Worm (Caenorhabditis elegans): Measurements from ENCODE around the gene F59F3.6.

The F59F3.6 gene

DNA sequence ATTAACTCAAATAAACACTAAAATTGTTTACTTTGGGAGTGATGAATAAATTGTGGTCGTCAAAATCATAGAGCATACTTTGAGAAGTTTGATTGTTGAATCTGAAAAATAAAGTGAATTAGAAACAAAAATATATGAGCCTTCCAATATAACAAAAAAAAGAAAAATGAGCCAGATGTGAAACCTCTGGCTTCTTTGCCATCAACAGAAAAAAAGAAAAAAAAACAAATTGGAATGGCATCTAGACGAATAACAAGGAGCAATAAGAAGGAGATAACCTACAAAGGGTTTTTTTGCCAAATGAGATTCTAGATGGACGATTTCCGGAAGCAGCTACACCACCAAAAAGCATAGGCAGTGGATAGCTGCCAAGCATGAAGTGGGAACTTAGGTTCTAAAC lies 11.5 kb upstream of the F59F3.6 start, which contains the start of gene F58A3.4:
Gene F58A3.4 (minus strand): TSS at position 101 of the 400 bp plus-strand sequence.
- TF ChIP-seq nhr-19 (GFP tag; conservative IDR thresholded peaks at IDR 0.05) (no peak), rnt-1 (tag; optimal IDR thresholded peaks at IDR 0.05) (no peak), nhr-90 (tag; optimal IDR thresholded peaks at IDR 0.05; ENCODE audit: poor library complexity) (no peak), unc-62 (GFP tag; optimal IDR thresholded peaks at IDR 0.05) (no peak), tlp-1 (tag; optimal IDR thresholded peaks at IDR 0.05) (no peak), skn-1 (tag; optimal IDR thresholded peaks at IDR 0.05) (no peak), nhr-11 (tag; optimal IDR thresholded peaks at IDR 0.05) (no peak), tbx-2 (tag; optimal IDR thresholded peaks at IDR 0.05) (no peak), efl-3 (GFP tag; optimal IDR thresholded peaks at IDR 0.05) (no peak), sup-37 (GFP tag; optimal IDR thresholded peaks at IDR 0.05) (no peak), elt-3 (tag; optimal IDR thresholded peaks at IDR 0.05) (no peak), jun-1 (tag; optimal IDR thresholded peaks at IDR 0.05) (no peak), mdl-1 (tag; optimal IDR thresholded peaks at IDR 0.05) (no peak), fkh-10 (GFP tag; optimal IDR thresholded peaks at IDR 0.05) (no peak), sox-4 (tag; optimal IDR thresholded peaks at IDR 0.05) (no peak), elt-2 (tag; optimal IDR thresholded peaks at IDR 0.05) (no peak), ces-1 (GFP tag; optimal IDR thresholded peaks at IDR 0.05) (no peak), hlh-17 (GFP tag; optimal IDR thresholded peaks at IDR 0.05; ENCODE audit: borderline replicate concordance) (no peak), mab-9 (GFP tag; IDR thresholded peaks at IDR 0.05) (no peak), mef-2 (tag; optimal IDR thresholded peaks at IDR 0.05) (no peak)

DNA sequence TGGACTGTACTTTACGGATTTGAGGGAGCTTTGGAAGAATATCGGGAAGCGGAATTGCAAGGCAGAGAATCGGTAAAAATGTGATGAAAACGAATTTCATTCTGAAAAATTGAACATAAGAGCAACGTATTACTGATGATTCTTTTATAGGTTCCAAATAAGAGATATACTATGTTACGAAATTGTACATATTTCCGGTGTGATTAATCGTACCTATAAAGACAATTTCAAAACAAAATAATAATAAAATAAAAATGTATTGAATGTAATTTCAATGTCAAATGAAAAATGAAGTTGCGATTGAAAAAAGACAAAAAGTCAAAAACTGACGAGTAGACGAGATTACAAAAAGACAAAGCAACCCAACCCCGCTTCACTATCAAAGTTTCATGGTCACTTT lies 9.9 kb upstream of the F59F3.6 start, which contains the start of gene ttr-31:
Gene ttr-31 (minus strand): TSS at position 101 of the 400 bp plus-strand sequence.
- TF ChIP-seq C34B4.2 (tag; optimal IDR thresholded peaks at IDR 0.05) (no peak), ceh-88 (GFP tag; IDR thresholded peaks at IDR 0.05) (no peak), ceh-82 (tag; optimal IDR thresholded peaks at IDR 0.05) (no peak), unc-86 (tag; optimal IDR thresholded peaks at IDR 0.05) (no peak), ceh-90 (tag; optimal IDR thresholded peaks at IDR 0.05) (no peak), alr-1 (tag; optimal IDR thresholded peaks at IDR 0.05; ENCODE audit: borderline replicate concordance) (no peak), nhr-84 (tag; optimal IDR thresholded peaks at IDR 0.05) (no peak), nhr-85 (tag) (peak; percentile 66), rnt-1 (tag; optimal IDR thresholded peaks at IDR 0.05) (no peak), lin-13 (GFP tag; optimal IDR thresholded peaks at IDR 0.05) (no peak), lin-14 (GFP tag; optimal IDR thresholded peaks at IDR 0.05) (peak; percentile 21), lin-35 (GFP tag; optimal IDR thresholded peaks at IDR 0.05) (no peak), mab-9 (GFP tag; IDR thresholded peaks at IDR 0.05) (no peak), efl-1 (optimal IDR thresholded peaks at IDR 0.05) (no peak), efl-1 (GFP tag; optimal IDR thresholded peaks at IDR 0.05 in 1 of 2) (no peak), ces-1 (GFP tag; optimal IDR thresholded peaks at IDR 0.05) (no peak), unc-98 (GFP tag; IDR thresholded peaks at IDR 0.05) (no peak), elt-3 (tag; optimal IDR thresholded peaks at IDR 0.05) (peak in 1 of 6 experiments; percentile 7)

DNA sequence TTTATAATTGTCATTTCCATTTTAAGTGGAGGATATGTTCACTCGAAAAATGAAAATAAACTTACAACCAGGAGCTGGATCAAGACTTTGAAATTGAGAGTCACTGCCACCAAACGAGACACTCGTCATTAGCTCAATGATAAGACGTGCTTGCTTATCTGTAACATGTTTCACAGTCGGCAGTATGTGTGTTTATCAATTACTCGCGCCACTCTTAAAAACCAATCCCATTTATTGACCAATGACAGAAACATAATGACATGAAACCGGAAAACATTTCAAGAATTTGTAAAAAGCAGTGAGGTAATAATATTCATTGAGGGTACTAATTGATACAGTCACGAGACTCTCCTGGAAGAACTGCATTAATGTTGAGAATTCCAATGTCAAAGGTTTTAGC lies 9.0 kb upstream of the F59F3.6 start, which contains the start of gene del-5:
Gene del-5 (minus strand): TSS at position 130 of the 400 bp plus-strand sequence.
- TF ChIP-seq elt-2 (tag; optimal IDR thresholded peaks at IDR 0.05) (peak; percentile 83), skn-1 (tag; optimal IDR thresholded peaks at IDR 0.05) (no peak), lin-35 (GFP tag; optimal IDR thresholded peaks at IDR 0.05) (peak in 1 of 2 experiments; percentile 32), zag-1 (tag; optimal IDR thresholded peaks at IDR 0.05) (no peak)

DNA sequence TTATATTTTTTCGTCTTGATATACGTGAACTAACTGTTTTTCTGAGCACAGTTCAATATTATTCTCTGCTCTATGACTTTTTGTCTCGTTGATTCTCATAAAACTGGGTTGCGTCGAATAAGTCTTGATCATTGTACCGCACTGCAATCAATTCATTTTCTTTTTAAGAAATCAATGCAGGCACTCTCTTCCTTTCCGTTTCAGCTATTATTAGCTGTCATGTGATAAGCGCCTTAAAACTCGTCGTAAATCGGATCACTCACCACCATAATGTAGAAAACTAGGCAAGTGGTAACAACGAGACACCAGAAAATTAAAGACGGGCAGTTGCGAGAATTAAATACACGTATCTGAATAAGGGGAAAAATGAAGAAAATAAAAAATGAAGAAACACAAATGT lies 8.3 kb upstream of the F59F3.6 start:
- no peak for TF ChIP-seq snu-23 (GFP tag; optimal IDR thresholded peaks at IDR 0.05)
- no peak for TF ChIP-seq lin-14 (GFP tag; optimal IDR thresholded peaks at IDR 0.05)
- peak; percentile 33 for TF ChIP-seq elt-2 (tag; optimal IDR thresholded peaks at IDR 0.05)
- TF ChIP-seq lin-35 (GFP tag; optimal IDR thresholded peaks at IDR 0.05), result peak in 1 of 2 experiments; percentile 44
- TF ChIP-seq snpc-4 (tag; optimal IDR thresholded peaks at IDR 0.05), result no peak
- TF ChIP-seq ztf-4 (tag; optimal IDR thresholded peaks at IDR 0.05), result no peak
- no peak for TF ChIP-seq efl-1 (optimal IDR thresholded peaks at IDR 0.05)
- no peak for TF ChIP-seq efl-1 (GFP tag; optimal IDR thresholded peaks at IDR 0.05 in 1 of 2)
- TF ChIP-seq lir-3 (tag; optimal IDR thresholded peaks at IDR 0.05; ENCODE audit: poor library complexity), result no peak
- peak; percentile 5 for TF ChIP-seq nhr-90 (tag; optimal IDR thresholded peaks at IDR 0.05; ENCODE audit: poor library complexity)
- TF ChIP-seq tlp-1 (tag; optimal IDR thresholded peaks at IDR 0.05), result no peak
- peak; percentile 32 for TF ChIP-seq hpl-2 (GFP tag; optimal IDR thresholded peaks at IDR 0.05)

All from whole organism, L1 larva.